Worm (Caenorhabditis elegans) whole organism, mixed stage, embryonic: Measurements from ENCODE around the gene nas-33.

Experiments
- M03D4.4 ChIP-seq: sonication (generic microtip); optimal IDR thresholded peaks from 2 replicates; lab custom pipeline; 2017; ENCODE audit warnings: mild to moderate bottlenecking, missing genetic modification characterization, missing compliant biosample characterization
- bed-3 ChIP-seq: fragments of 200-800 bp; sonication (Bioruptor generic); optimal IDR thresholded peaks from 3 replicates; lab custom pipeline; 2018; ENCODE audit warnings: mild to moderate bottlenecking, missing genetic modification characterization, moderate library complexity, missing compliant biosample characterization
- ceh-39 ChIP-seq: fragments of 150-350 bp; optimal IDR thresholded peaks from 2 replicates; lab custom pipeline; 2014; ENCODE audit warnings: missing biosample characterization, missing genetic modification characterization
- ceh-43 ChIP-seq: fragments of 200-800 bp; sonication (Bioruptor generic); optimal IDR thresholded peaks from 2 replicates; lab custom pipeline; 2018; ENCODE audit warnings: mild to moderate bottlenecking, missing genetic modification characterization, moderate library complexity, missing compliant biosample characterization
- ceh-83 ChIP-seq: fragments of 200-800 bp; sonication (Bioruptor generic); optimal IDR thresholded peaks from 2 replicates; lab custom pipeline; 2018; ENCODE audit warnings: mild to moderate bottlenecking, missing genetic modification characterization, missing compliant biosample characterization
- ces-1 ChIP-seq: fragments of 150-350 bp; optimal IDR thresholded peaks from 2 replicates; lab custom pipeline; 2014; ENCODE audit warnings: missing biosample characterization, missing genetic modification reagents, missing genetic modification characterization
- cnd-1 ChIP-seq: fragments of 200-800 bp; sonication (Bioruptor generic); optimal IDR thresholded peaks from 2 replicates; lab custom pipeline; 2018; ENCODE audit warnings: mild to moderate bottlenecking, missing genetic modification characterization, missing compliant biosample characterization
- drap-1 ChIP-seq: fragments of 200-800 bp; sonication (Bioruptor generic); optimal IDR thresholded peaks from 3 replicates; lab custom pipeline; 2018; ENCODE audit warnings: mild to moderate bottlenecking, missing genetic modification characterization, missing compliant biosample characterization
- elt-1 ChIP-seq: sonication (generic microtip); optimal IDR thresholded peaks from 2 replicates; lab custom pipeline; 2017; ENCODE audit warnings: missing genetic modification characterization, mild to moderate bottlenecking, missing compliant biosample characterization, antibody characterized with exemption, moderate library complexity, borderline replicate concordance; ENCODE audit not compliant: insufficient read depth
- elt-3 ChIP-seq: fragments of 150-350 bp; optimal IDR thresholded peaks from 2 replicates; lab custom pipeline; 2014; ENCODE audit warnings: missing biosample characterization, missing genetic modification characterization
- flh-1 ChIP-seq: fragments of 200-800 bp; sonication (Bioruptor generic); optimal IDR thresholded peaks from 2 replicates; lab custom pipeline; 2018; ENCODE audit warnings: mild to moderate bottlenecking, missing genetic modification characterization, moderate library complexity, missing compliant biosample characterization
- ham-2 ChIP-seq: fragments of 200-800 bp; sonication (Bioruptor generic); optimal IDR thresholded peaks from 2 replicates; lab custom pipeline; 2018; ENCODE audit warnings: mild to moderate bottlenecking, missing genetic modification characterization, missing compliant biosample characterization
- hlh-1 ChIP-seq: fragments of 150-350 bp; optimal IDR thresholded peaks from 2 replicates; lab custom pipeline; 2014; ENCODE audit warnings: missing biosample characterization, missing genetic modification reagents, missing genetic modification characterization
- lin-13 ChIP-seq: fragments of 150-350 bp; optimal IDR thresholded peaks from 2 replicates; lab custom pipeline; 2014; ENCODE audit warnings: missing biosample characterization, missing genetic modification characterization
- lin-32 ChIP-seq: fragments of 200-800 bp; sonication (Bioruptor generic); optimal IDR thresholded peaks from 2 replicates; lab custom pipeline; 2018; ENCODE audit warnings: mild to moderate bottlenecking, missing genetic modification characterization, missing compliant biosample characterization
- lsy-2 ChIP-seq: fragments of 150-350 bp; optimal IDR thresholded peaks from 2 replicates; lab custom pipeline; 2014; ENCODE audit warnings: missing biosample characterization, missing genetic modification characterization
- mep-1 ChIP-seq: fragments of 150-350 bp; optimal IDR thresholded peaks from 2 replicates; lab custom pipeline; 2017; ENCODE audit warnings: missing biosample characterization, missing genetic modification reagents, missing genetic modification characterization, inconsistent platforms
- mls-2 ChIP-seq: sonication (generic microtip); optimal IDR thresholded peaks from 2 replicates; lab custom pipeline; 2016; ENCODE audit warnings: mild to moderate bottlenecking, missing genetic modification characterization, moderate library complexity, missing compliant biosample characterization
- nhr-12 ChIP-seq: fragments of 150-350 bp; optimal IDR thresholded peaks from 2 replicates; lab custom pipeline; 2014; ENCODE audit warnings: missing biosample characterization, missing genetic modification characterization
- nhr-2 ChIP-seq: fragments of 150-350 bp; optimal IDR thresholded peaks from 2 replicates; lab custom pipeline; 2014; ENCODE audit warnings: missing biosample characterization, missing genetic modification characterization
- nhr-237 ChIP-seq: fragments of 150-350 bp; optimal IDR thresholded peaks from 2 replicates; lab custom pipeline; 2014; ENCODE audit warnings: missing biosample characterization, missing genetic modification characterization
- nhr-28 ChIP-seq: fragments of 150-350 bp; optimal IDR thresholded peaks from 2 replicates; lab custom pipeline; 2014; ENCODE audit warnings: missing biosample characterization, missing genetic modification characterization
- nhr-76 ChIP-seq: sonication (generic microtip); optimal IDR thresholded peaks from 2 replicates; lab custom pipeline; 2017; ENCODE audit warnings: missing biosample characterization, missing genetic modification characterization
- sem-2 ChIP-seq: fragments of 200-800 bp; sonication (Bioruptor generic); optimal IDR thresholded peaks from 2 replicates; lab custom pipeline; 2018; ENCODE audit warnings: mild to moderate bottlenecking, missing genetic modification characterization, missing compliant biosample characterization
- snpc-4 ChIP-seq: fragments of 150-350 bp; optimal IDR thresholded peaks from 2 replicates; lab custom pipeline; 2014; ENCODE audit warnings: missing biosample characterization, missing genetic modification characterization
- sptf-1 ChIP-seq: sonication (generic microtip); optimal IDR thresholded peaks from 2 replicates; lab custom pipeline; 2017; ENCODE audit warnings: mild to moderate bottlenecking, missing genetic modification characterization, moderate library complexity, missing compliant biosample characterization
- tbx-8 ChIP-seq: fragments of 200-800 bp; sonication (Bioruptor generic); optimal IDR thresholded peaks from 2 replicates; lab custom pipeline; 2018; ENCODE audit warnings: mild to moderate bottlenecking, missing genetic modification characterization, moderate library complexity, missing compliant biosample characterization
- unc-120 ChIP-seq: sonication (generic microtip); optimal IDR thresholded peaks from 2 replicates; lab custom pipeline; 2017; ENCODE audit warnings: missing genetic modification characterization, missing compliant biosample characterization; ENCODE audit not compliant: poor library complexity, severe bottlenecking
- unc-39 ChIP-seq: fragments of 150-350 bp; optimal IDR thresholded peaks from 2 replicates; lab custom pipeline; 2014; ENCODE audit warnings: missing biosample characterization, missing genetic modification characterization
- unc-62 ChIP-seq: fragments of 150-350 bp; optimal IDR thresholded peaks from 2 replicates; lab custom pipeline; 2014; ENCODE audit warnings: missing biosample characterization, missing genetic modification reagents, missing genetic modification characterization
- zip-8 ChIP-seq: fragments of 150-350 bp; optimal IDR thresholded peaks from 2 replicates; lab custom pipeline; 2014; ENCODE audit warnings: missing biosample characterization, missing genetic modification characterization
- ztf-11 ChIP-seq: fragments of 150-350 bp; optimal IDR thresholded peaks from 2 replicates; lab custom pipeline; 2014; ENCODE audit warnings: missing biosample characterization, missing genetic modification characterization

The nas-33 gene

ce11 chrX:6435812-6436211 is 19.2 kb downstream of the nas-33 start:
- TF ChIP-seq unc-120 (tag; lab: Kevin White, UChicago) (no peak), ceh-83 (GFP tag; lab: Kevin White, UChicago) (no peak), M03D4.4 (no peak), ceh-43 (GFP tag; lab: Kevin White, UChicago) (no peak), elt-3 (no peak), ceh-39 (tag; lab: Kevin White, UChicago) (no peak), zip-8 (tag; lab: Kevin White, UChicago) (no peak), nhr-28 (tag; lab: Kevin White, UChicago) (no peak), nhr-76 (tag; lab: Kevin White, UChicago) (no peak), lsy-2 (tag; lab: Kevin White, UChicago) (no peak)

- no peak for TF ChIP-seq ces-1
- TF ChIP-seq nhr-28 (tag; lab: Kevin White, UChicago), result no peak
- TF ChIP-seq flh-1, result no peak
- no peak for TF ChIP-seq unc-39 (tag; lab: Kevin White, UChicago)
- TF ChIP-seq cnd-1, result no peak
- no peak for TF ChIP-seq lin-13
- no peak for TF ChIP-seq unc-62 (GFP tag; lab: Kevin White, UChicago)
- no peak for TF ChIP-seq ztf-11
- no peak for TF ChIP-seq bed-3 (GFP tag; lab: Kevin White, UChicago)
- no peak for TF ChIP-seq drap-1 (GFP tag; lab: Kevin White, UChicago)
- no peak for TF ChIP-seq nhr-76 (tag; lab: Kevin White, UChicago)
- TF ChIP-seq zip-8 (tag; lab: Kevin White, UChicago), result no peak
- TF ChIP-seq mls-2 (tag; lab: Kevin White, UChicago), result no peak
- no peak for TF ChIP-seq lsy-2 (tag; lab: Kevin White, UChicago)
- TF ChIP-seq nhr-2, result no peak
- TF ChIP-seq hlh-1 (tag; lab: Kevin White, UChicago), result no peak
- TF ChIP-seq M03D4.4, result no peak
- no peak for TF ChIP-seq lin-32 (GFP tag; lab: Kevin White, UChicago)
These were observed 21.4 kb downstream of the nas-33 start, which contains the start of gene K10C2.2 for ce11 chrX:6433688-6434087. Gene K10C2.2, minus strand, starts transcription at chrX:6433788.

- TF ChIP-seq M03D4.4 (no peak), unc-120 (tag; lab: Kevin White, UChicago) (no peak), unc-39 (tag; lab: Kevin White, UChicago) (no peak), lsy-2 (tag; lab: Kevin White, UChicago) (no peak), nhr-237 (tag; lab: Kevin White, UChicago) (no peak), sem-2 (GFP tag; lab: Kevin White, UChicago) (no peak), ceh-39 (tag; lab: Kevin White, UChicago) (no peak), nhr-28 (tag; lab: Kevin White, UChicago) (no peak), ceh-83 (GFP tag; lab: Kevin White, UChicago) (no peak), ham-2 (no peak), elt-1 (tag; lab: Kevin White, UChicago) (no peak), drap-1 (GFP tag; lab: Kevin White, UChicago) (no peak), flh-1 (no peak), elt-3 (no peak), lin-32 (GFP tag; lab: Kevin White, UChicago) (no peak), bed-3 (GFP tag; lab: Kevin White, UChicago) (no peak), snpc-4 (tag; lab: Kevin White, UChicago) (no peak)
These were observed 24.5 kb downstream of the nas-33 start, which contains the start of gene ctsa-2 for ce11 chrX:6430510-6430909. Gene ctsa-2, minus strand, starts transcription at chrX:6430610.

ce11 chrX:6429552-6429951 is 25.5 kb downstream of the nas-33 start:
- TF ChIP-seq tbx-8 (GFP tag; lab: Kevin White, UChicago) (no peak), cnd-1 (no peak), sptf-1 (tag; lab: Kevin White, UChicago) (no peak), zip-8 (tag; lab: Kevin White, UChicago) (no peak), nhr-28 (tag; lab: Kevin White, UChicago) (no peak), nhr-2 (no peak), elt-1 (tag; lab: Kevin White, UChicago) (no peak), nhr-12 (tag; lab: Kevin White, UChicago) (no peak), ceh-83 (GFP tag; lab: Kevin White, UChicago) (no peak), unc-62 (GFP tag; lab: Kevin White, UChicago) (no peak), unc-120 (tag; lab: Kevin White, UChicago) (no peak), nhr-237 (tag; lab: Kevin White, UChicago) (no peak), hlh-1 (tag; lab: Kevin White, UChicago) (no peak), lin-13 (no peak), mep-1 (tag; lab: Kevin White, UChicago) (no peak), drap-1 (GFP tag; lab: Kevin White, UChicago) (no peak), mls-2 (tag; lab: Kevin White, UChicago) (no peak)
- TF ChIP-seq, all 35 proteins: peak for 0
